Fruit fly (Drosophila melanogaster): Measurements from ENCODE around the gene Ugt37E1.

- TF ChIP-seq twi (tag; optimal IDR thresholded peaks at IDR 0.05): no peak
- TF ChIP-seq CG17612 (GFP tag; IDR thresholded peaks at IDR 0.05): no peak
- TF ChIP-seq br (optimal IDR thresholded peaks at IDR 0.05): no peak
- TF ChIP-seq CG3847 (GFP tag; IDR thresholded peaks at IDR 0.05): no peak
- TF ChIP-seq sd (tag; optimal IDR thresholded peaks at IDR 0.05): no peak
Observed at dm6 chr2L:16818335-16818973, 22.1 kb downstream of the Ugt37E1 start.

All from whole organism, embryonic.